Fruit fly (Drosophila melanogaster) ovary, adult (tissue): ENCODE measurements around the gene CG31870.

Source experiments
- CG17801 ChIP-seq: fragments of 200-800 bp; optimal IDR thresholded peaks from 2 replicates; lab custom pipeline; 2019; ENCODE audit warnings: missing biosample characterization, mild to moderate bottlenecking, missing genetic modification characterization, moderate library complexity; ENCODE audit not compliant: partially characterized antibody

Gene CG31870

DNA sequence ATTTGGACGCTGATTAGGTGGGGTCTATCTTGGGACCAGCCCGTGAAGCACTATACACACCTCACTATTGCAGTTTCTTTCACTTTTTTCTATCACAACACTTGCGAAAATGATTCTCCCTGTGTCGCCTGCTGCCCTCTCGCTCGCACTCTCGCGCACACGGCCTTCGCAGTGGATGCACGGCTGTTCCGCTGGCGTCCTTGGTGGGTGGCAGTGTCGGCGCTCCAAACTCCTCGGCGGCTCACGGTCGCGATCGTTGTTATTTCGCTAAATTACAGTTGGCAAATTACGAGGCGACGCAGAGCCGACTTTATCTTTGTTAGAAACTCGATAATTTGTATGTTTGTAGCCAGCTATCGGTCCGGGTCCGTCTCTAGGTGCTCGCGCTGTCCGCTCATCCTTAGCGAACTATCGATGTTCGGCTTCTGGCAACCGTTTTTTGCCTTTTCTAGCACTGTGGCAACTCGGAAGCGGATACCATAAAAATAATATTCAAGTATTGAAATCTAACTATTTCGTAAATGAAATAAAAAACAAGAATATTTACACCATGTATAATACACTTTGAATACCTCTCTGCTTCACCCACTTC, 22.3 kb upstream of the CG31870 start, which contains the start of gene Ubc2:
Gene Ubc2, minus strand, starts transcription at position 410 of the 592 bp plus-strand sequence.
- no peak for TF ChIP-seq CG17801

- TF ChIP-seq CG17801, result no peak
These were observed 20.3 kb upstream of the CG31870 start, which contains the start of gene CG6724 for dm6 chr2L:10769708-10770107. CG6724 (minus strand) TSS chr2L:10769952.

DNA sequence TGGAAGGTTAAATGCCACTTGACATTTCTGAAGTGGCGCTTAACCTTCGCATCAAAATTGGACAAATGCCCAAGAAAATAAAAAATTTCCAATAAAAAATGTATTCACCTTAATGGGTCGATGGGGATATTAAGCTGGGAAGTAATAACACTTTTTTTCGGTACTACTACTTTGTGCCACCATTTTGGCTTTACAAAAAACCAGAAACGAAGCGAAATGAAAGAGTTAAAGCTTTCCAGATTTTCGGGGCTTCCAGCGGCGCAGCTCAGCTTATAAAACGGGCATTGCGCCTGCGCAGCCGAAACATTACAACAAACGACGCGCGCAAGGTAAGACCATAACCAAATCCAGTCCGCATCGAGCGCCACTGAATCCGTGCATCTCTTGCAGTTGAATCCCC, 19.5 kb upstream of the CG31870 start, which contains the start of gene CG17127:
Gene CG17127, plus strand, starts transcription at position 301 of the 400 bp plus-strand sequence.
- TF ChIP-seq CG17801, result no peak

DNA sequence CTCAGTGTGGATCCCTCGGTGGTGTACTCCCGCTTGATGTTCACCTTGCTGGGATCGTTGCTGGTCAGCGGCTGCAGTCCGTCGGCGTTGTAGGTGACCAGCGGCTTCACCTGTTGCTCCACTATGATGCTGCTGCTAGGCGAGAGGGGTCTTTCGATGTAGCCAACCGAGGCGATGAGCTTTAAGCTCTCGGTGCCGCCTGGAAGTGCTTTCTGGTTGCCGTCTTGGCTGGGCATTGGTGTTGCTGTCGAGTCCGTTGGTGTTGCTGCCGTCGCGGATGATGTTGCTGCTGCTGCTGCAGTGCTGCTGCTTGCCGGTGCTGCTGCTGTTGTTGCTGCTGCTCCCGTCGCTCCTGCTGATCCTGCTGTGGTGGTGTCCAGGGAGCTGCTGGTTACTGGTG, 16.0 kb upstream of the CG31870 start:
- TF ChIP-seq CG17801, result no peak

- no peak for TF ChIP-seq CG17801
These were observed 8.8 kb upstream of the CG31870 start for dm6 chr2L:10781252-10781651.

dm6 chr2L:10791343-10791742, 1.3 kb downstream of the CG31870 start:
- no peak for TF ChIP-seq CG17801

DNA sequence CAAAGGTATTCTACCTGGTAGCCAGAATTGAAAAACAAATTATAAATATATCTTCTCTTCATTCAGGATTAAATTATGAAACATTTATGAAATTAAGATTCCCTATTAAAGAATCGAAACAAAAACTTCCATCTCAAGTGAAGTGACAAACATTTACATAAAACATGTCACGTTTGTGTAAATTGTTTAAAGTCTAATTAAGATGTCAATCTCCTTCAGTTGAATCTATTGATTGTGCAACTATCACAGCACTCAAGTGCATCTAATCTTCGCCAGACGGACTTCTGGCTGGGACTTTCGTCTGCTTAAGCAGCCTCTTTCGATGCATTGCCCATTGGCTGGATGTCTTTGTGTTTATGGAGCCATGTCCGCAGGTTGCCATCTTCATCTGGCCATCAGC, 2.0 kb downstream of the CG31870 start:
- no peak for TF ChIP-seq CG17801

DNA sequence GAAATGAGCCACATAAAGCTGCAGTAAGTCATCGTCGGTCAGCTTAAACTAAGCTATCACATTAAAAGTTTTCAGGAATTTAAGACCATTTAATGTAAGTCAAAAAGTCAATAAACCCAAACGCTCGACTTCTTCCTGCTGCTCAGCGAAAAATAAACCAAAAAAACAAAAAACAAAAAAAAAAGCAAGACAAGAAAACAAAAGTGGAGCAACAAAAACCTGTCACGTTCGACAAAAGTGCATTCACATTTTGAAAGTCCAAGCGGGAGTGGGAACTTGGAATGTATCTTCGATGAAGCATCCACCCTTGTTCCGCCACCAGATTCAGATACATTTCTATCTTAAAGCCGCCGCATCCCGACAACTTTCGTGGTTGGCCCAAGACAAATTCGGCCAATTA, 4.0 kb downstream of the CG31870 start:
- TF ChIP-seq CG17801, result no peak

DNA sequence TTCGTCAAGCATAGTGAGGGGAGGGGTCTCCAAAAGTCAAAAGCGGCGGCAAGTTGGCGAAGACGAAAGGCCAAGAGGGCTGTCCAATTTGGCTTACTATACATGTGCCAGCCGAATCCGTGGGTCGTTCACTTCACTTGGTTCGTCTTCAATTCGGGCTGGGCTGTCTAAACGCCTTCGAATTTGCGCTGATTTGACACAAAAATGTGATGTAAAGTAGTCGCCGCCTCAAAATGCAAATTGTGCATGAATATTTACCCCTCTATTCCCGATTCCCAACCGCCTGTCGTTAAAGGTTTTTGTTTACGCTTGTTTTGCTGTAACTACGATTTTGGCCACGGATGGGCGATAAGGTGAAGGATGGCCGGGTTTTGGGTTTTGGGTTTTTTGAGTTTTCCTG, 5.7 kb downstream of the CG31870 start:
- no peak for TF ChIP-seq CG17801

- TF ChIP-seq CG17801, result no peak
These were observed 11.1 kb downstream of the CG31870 start, which contains the start of gene CG31869 for dm6 chr2L:10800877-10801719. CG31869 (minus strand) TSS chr2L:10801109.

- peak; percentile 74 for TF ChIP-seq CG17801
These were observed 12.1 kb downstream of the CG31870 start for dm6 chr2L:10801951-10802780.

DNA sequence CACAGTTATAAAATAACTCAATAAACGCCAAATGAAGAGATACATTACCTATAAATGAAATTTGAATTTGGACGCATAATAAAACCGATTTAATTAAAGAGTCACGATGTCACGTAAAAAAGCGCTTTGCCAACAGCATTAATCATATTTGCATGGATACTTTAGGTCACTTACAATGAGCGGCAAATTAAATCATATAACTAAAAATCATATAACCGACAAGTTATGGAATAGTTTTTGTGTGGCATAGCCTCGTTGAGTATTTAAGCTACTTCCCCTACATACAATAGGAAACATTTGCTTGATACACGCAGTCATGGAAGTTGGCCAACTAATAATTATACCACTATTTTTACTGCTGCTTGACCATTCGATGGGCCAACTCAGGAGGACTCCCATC, 28.8 kb downstream of the CG31870 start, which contains the start of gene CG6508:
Gene CG6508, plus strand, starts transcription at position 301 of the 400 bp plus-strand sequence.
- no peak for TF ChIP-seq CG17801

DNA sequence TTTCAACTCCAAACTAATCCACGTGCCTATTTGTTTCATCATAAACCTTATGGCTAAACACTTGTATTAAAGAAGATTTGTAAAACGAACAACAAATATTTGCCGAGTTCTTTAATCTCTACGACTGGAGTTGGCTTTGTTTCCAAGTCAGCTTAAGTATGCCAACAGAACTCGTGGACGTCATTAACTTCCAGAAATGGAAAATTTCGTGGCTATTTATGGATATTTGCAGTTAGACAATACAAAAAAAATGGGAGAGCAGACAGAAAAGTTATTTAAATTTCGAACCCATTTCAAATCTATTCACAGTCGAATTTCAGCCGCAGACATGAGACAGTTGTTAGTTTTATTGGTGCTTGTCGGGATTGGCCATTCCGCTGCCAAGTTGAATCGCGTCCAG, 30.4 kb downstream of the CG31870 start, which contains the start of gene CG17134:
Gene CG17134, plus strand, starts transcription at position 301 of the 400 bp plus-strand sequence.
- TF ChIP-seq CG17801, result no peak

- TF ChIP-seq CG17801, result no peak
These were observed 32.6 kb downstream of the CG31870 start for dm6 chr2L:10822620-10823019.

dm6 chr2L:10831590-10831989, 41.6 kb downstream of the CG31870 start:
- TF ChIP-seq CG17801, result no peak

DNA sequence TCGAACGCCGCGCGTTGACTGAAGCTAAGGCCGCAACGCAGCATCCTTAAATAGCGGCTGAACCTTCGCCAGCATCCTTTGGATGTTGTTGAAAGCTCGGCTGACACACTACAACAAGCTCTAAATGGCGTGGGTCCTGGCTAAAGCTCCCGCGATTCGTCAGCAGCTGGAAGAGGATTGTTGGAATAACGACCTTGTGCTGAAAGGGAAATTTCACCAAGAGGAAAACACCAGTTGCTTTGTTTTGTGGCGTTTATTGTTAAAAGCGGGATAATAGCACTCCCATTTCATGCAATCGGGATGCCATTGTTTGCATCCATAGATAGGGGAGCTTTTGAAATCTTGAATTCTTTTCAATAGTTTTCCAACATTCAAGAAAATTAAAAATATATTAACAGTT, 47.5 kb downstream of the CG31870 start, which contains the start of gene Nos:
Gene Nos, minus strand, starts transcription at position 21 of the 400 bp plus-strand sequence.
- no peak for TF ChIP-seq CG17801
